Fruit fly (Drosophila melanogaster) whole organism, embryonic: ENCODE results near the gene eys.

Experiments
- Atf3 ChIP-seq: fragments of 200-800 bp; sonication (Bioruptor generic); optimal IDR thresholded peaks from 3 replicates; lab custom pipeline; 2016; ENCODE audit warnings: missing biosample characterization, missing genetic modification characterization
- CG15073 ChIP-seq: fragments of 200-800 bp; sonication (Bioruptor generic); optimal IDR thresholded peaks from 2 replicates; lab custom pipeline; 2016; ENCODE audit warnings: missing biosample characterization, missing genetic modification characterization
- CG1602 ChIP-seq: fragments of 200-800 bp; sonication (Bioruptor generic); optimal IDR thresholded peaks from 3 replicates; lab custom pipeline; 2016; ENCODE audit warnings: missing biosample characterization, missing genetic modification characterization
- CG16813 ChIP-seq: fragments of 200-800 bp; sonication (Bioruptor generic); IDR thresholded peaks from 3 replicates; pipeline ENCODE4 v1.3.6; 2022; ENCODE audit warnings: missing biosample characterization, missing genetic modification characterization; ENCODE audit not compliant: partially characterized antibody
- Hr78 ChIP-seq, 2 experiments: fragments of 200-800 bp in 1 of 2; fragments of >200 bp in 1 of 2; sonication (Bioruptor generic) in 1 of 2; optimal IDR thresholded peaks; 2 replicates each; lab custom pipeline; 2017 to 2019; ENCODE audit warnings: missing biosample characterization in 2 of 2, missing genetic modification characterization in 2 of 2, mild to moderate bottlenecking in 1 of 2, moderate library complexity in 1 of 2
- Nf-YA ChIP-seq: fragments of 200-800 bp; sonication (Bioruptor generic); IDR thresholded peaks from 2 replicates; pipeline ENCODE4 v1.3.6; 2022; ENCODE audit warnings: missing biosample characterization, missing genetic modification characterization
- amos ChIP-seq: fragments of 200-800 bp; sonication (Bioruptor generic); IDR thresholded peaks from 2 replicates; pipeline ENCODE4 v1.3.6; 2022; ENCODE audit warnings: missing biosample characterization, missing genetic modification characterization; ENCODE audit not compliant: partially characterized antibody
- chn ChIP-seq: fragments of 200-800 bp; sonication (Bioruptor generic); optimal IDR thresholded peaks from 2 replicates; lab custom pipeline; 2016; ENCODE audit warnings: missing biosample characterization, missing genetic modification characterization
- insv ChIP-seq, 2 experiments: fragments of 200-800 bp; sonication (Bioruptor generic); optimal IDR thresholded peaks; 3 replicates each; lab custom pipeline; 2016 to 2018; ENCODE audit warnings: missing biosample characterization in 2 of 2, missing genetic modification characterization in 2 of 2
- jigr1 ChIP-seq: fragments of 200-800 bp; sonication (Bioruptor generic); IDR thresholded peaks from 3 replicates; pipeline ENCODE4 v1.3.6; 2022; ENCODE audit warnings: missing biosample characterization, missing genetic modification characterization
- nmo ChIP-seq: fragments of 200-800 bp; sonication (Bioruptor generic); optimal IDR thresholded peaks from 2 replicates; lab custom pipeline; 2018; ENCODE audit warnings: missing biosample characterization, mild to moderate bottlenecking, missing genetic modification characterization, moderate library complexity
- p53 ChIP-seq: fragments of 200-800 bp; sonication (Bioruptor generic); optimal IDR thresholded peaks from 2 replicates; lab custom pipeline; 2016; ENCODE audit warnings: missing biosample characterization, missing genetic modification characterization
- shn ChIP-seq: fragments of 200-800 bp; sonication (Bioruptor generic); optimal IDR thresholded peaks from 3 replicates; lab custom pipeline; 2016; ENCODE audit warnings: missing biosample characterization, missing genetic modification characterization

DNA sequence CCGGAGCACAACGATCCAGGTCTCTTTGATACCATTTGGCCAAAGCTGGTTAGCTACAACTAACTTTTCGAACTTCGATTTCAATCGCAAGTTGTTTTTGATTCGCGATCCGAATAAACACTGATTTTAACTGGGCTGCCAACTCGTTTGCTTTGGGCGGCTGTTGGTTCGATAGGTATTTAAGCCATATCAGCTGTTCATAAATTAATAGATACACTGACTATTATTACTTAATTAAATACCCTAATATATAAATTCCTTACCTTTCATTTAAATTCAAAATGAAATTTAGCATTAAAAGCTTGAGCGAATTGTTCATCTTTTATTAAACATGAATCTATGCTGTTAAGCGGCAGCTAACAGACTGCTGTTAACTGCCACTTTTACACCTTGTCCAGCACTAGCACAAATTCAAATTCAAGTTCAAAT, 45.8 kb downstream of the eys start, which contains the start of gene CG9967:
- TF ChIP-seq CG15073 (GFP tag; lab: Kevin White, UChicago) (no peak), chn (no peak), insv (GFP tag; optimal IDR thresholded peaks at IDR 0.05; lab: Kevin White, UChicago) (no peak), CG16813 (GFP tag; lab: Robert Waterston, UW) (peak; percentile 38; the same call in 1 of the 3 replicates), jigr1 (GFP tag; lab: Robert Waterston, UW) (no peak), CG1602 (GFP tag; lab: Kevin White, UChicago) (no peak), nmo (peak; percentile 29), Atf3 (GFP tag; lab: Kevin White, UChicago) (no peak), amos (GFP tag; lab: Robert Waterston, UW) (peak; percentile 34; the same call in 1 of the 2 replicates), shn (GFP tag; lab: Kevin White, UChicago) (no peak), Nf-YA (GFP tag; lab: Robert Waterston, UW) (no peak), p53 (GFP tag; lab: Kevin White, UChicago) (no peak), Hr78 (GFP tag; optimal IDR thresholded peaks at IDR 0.05; lab: Kevin White, UChicago) (no peak)
